Fruit fly (Drosophila melanogaster) whole organism, pupa: ENCODE measurements around the gene IPIP.

Experiments used
- CG10348 ChIP-seq: fragments of 200-800 bp; sonication (Bioruptor generic); IDR thresholded peaks from 2 replicates; pipeline ENCODE4 v1.3.6; 2022; ENCODE audit warnings: missing biosample characterization, missing genetic modification characterization
- CG12605 ChIP-seq: fragments of 200-800 bp; sonication (Bioruptor generic); IDR thresholded peaks from 2 replicates; pipeline ENCODE4 v1.3.6; 2022; ENCODE audit warnings: missing biosample characterization, missing genetic modification characterization
- CG13204 ChIP-seq: fragments of 200-800 bp; sonication (Bioruptor generic); optimal IDR thresholded peaks from 2 replicates; lab custom pipeline; 2018; ENCODE audit warnings: missing biosample characterization, mild to moderate bottlenecking, missing genetic modification characterization, moderate library complexity
- CG14655 ChIP-seq: fragments of 200-800 bp; sonication (Bioruptor generic); optimal IDR thresholded peaks from 3 replicates; lab custom pipeline; 2017; ENCODE audit warnings: mild to moderate bottlenecking, missing biosample characterization, missing genetic modification reagents, missing genetic modification characterization
- CG15710 ChIP-seq: fragments of 200-800 bp; sonication (Bioruptor generic); optimal IDR thresholded peaks from 2 replicates; lab custom pipeline; 2018; ENCODE audit warnings: missing biosample characterization, mild to moderate bottlenecking, missing genetic modification characterization, moderate library complexity
- CG17806 ChIP-seq: fragments of 200-800 bp; sonication (Bioruptor generic); optimal IDR thresholded peaks from 2 replicates; lab custom pipeline; 2018; ENCODE audit warnings: missing biosample characterization, mild to moderate bottlenecking, missing genetic modification characterization, moderate library complexity
- CG32121 ChIP-seq: fragments of 200-800 bp; sonication (Bioruptor generic); IDR thresholded peaks from 2 replicates; pipeline ENCODE4 v1.3.6; 2022; ENCODE audit warnings: missing biosample characterization, missing genetic modification characterization
- CG34367 ChIP-seq: fragments of 200-800 bp; sonication (Bioruptor generic); optimal IDR thresholded peaks from 2 replicates; lab custom pipeline; 2018; ENCODE audit warnings: missing biosample characterization, mild to moderate bottlenecking, missing genetic modification characterization
- CG4496 ChIP-seq: fragments of 200-800 bp; sonication (Bioruptor generic); IDR thresholded peaks from 3 replicates; pipeline ENCODE4 v1.3.6; 2022; ENCODE audit warnings: missing biosample characterization, missing genetic modification characterization
- CG8159 ChIP-seq: fragments of 200-800 bp; sonication (Bioruptor generic); optimal IDR thresholded peaks from 3 replicates; lab custom pipeline; 2018; ENCODE audit warnings: missing biosample characterization, mild to moderate bottlenecking, missing genetic modification characterization, moderate library complexity
- CG8301 ChIP-seq: fragments of 200-800 bp; sonication (Bioruptor generic); optimal IDR thresholded peaks from 2 replicates; lab custom pipeline; 2018; ENCODE audit warnings: missing biosample characterization, mild to moderate bottlenecking, missing genetic modification characterization
- CG9948 ChIP-seq: fragments of 200-800 bp; sonication (Bioruptor generic); optimal IDR thresholded peaks from 2 replicates; lab custom pipeline; 2018; ENCODE audit warnings: missing biosample characterization, mild to moderate bottlenecking, missing genetic modification characterization, moderate library complexity
- D1 ChIP-seq: fragments of 200-800 bp; sonication (Bioruptor generic); optimal IDR thresholded peaks from 2 replicates; lab custom pipeline; 2018; ENCODE audit warnings: missing biosample characterization, mild to moderate bottlenecking, missing genetic modification characterization, moderate library complexity
- EcR ChIP-seq: fragments of 200-800 bp; sonication (Bioruptor generic); optimal IDR thresholded peaks from 3 replicates; lab custom pipeline; 2019; ENCODE audit warnings: missing biosample characterization, missing genetic modification characterization, mild to moderate bottlenecking, moderate library complexity, missing genetic modification reagents
- Ets98B ChIP-seq: fragments of 200-800 bp; sonication (Bioruptor generic); IDR thresholded peaks from 2 replicates; pipeline ENCODE4 v1.3.6; 2022; ENCODE audit warnings: missing biosample characterization, missing genetic modification characterization
- Pif1A ChIP-seq: fragments of 200-800 bp; sonication (Bioruptor generic); optimal IDR thresholded peaks from 3 replicates; lab custom pipeline; 2016; ENCODE audit warnings: missing biosample characterization, missing genetic modification characterization
- Pif1B ChIP-seq: fragments of 200-800 bp; sonication (Bioruptor generic); optimal IDR thresholded peaks from 3 replicates; lab custom pipeline; 2016; ENCODE audit warnings: missing biosample characterization, missing genetic modification characterization
- Snoo ChIP-seq: fragments of 200-800 bp; sonication (Bioruptor generic); optimal IDR thresholded peaks from 3 replicates; lab custom pipeline; 2017; ENCODE audit warnings: missing biosample characterization, mild to moderate bottlenecking, missing genetic modification characterization, inconsistent platforms
- fd96Ca ChIP-seq: fragments of 200-800 bp; sonication (Bioruptor generic); IDR thresholded peaks from 3 replicates; pipeline ENCODE4 v1.3.6; 2022; ENCODE audit warnings: missing biosample characterization, missing genetic modification characterization
- gl ChIP-seq: fragments of 200-800 bp; sonication (Bioruptor generic); optimal IDR thresholded peaks from 2 replicates; lab custom pipeline; 2018; ENCODE audit warnings: missing biosample characterization, mild to moderate bottlenecking, missing genetic modification characterization
- rn ChIP-seq: fragments of 200-800 bp; sonication (Bioruptor generic); IDR thresholded peaks from 2 replicates; pipeline ENCODE4 v1.3.6; 2022; ENCODE audit warnings: missing biosample characterization, missing genetic modification characterization

Gene IPIP

DNA sequence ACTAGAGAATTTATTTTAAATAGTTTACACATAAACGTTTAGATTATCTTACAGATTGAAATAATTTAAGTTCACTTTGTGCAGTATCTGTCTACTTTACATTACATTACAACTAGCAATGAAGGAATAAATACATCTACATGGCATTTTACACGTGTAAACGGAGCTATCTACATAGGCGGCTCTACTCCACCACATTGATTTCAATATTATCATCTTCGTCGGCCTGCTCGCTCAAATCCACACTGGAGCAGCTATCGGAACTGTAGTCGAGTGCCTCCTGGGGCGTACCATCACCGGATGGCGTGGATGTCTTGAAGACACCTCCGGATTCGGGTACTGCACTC is 34.8 kb upstream of the IPIP start:
- TF ChIP-seq Snoo (tag; lab: Kevin White, UChicago) = no peak

dm6 chr2L:6019352-6020131 is 28.3 kb upstream of the IPIP start, which contains the start of gene H2.0:
TSS of gene H2.0 (minus strand) at chr2L:6019402.
- TF ChIP-seq CG17806 (tag; lab: Kevin White, UChicago) = no peak
- no peak for TF ChIP-seq CG10348 (GFP tag; lab: Robert Waterston, UW)
- TF ChIP-seq CG8159 (tag; lab: Kevin White, UChicago) = peak; percentile 73
- TF ChIP-seq CG13204 = peak; percentile 10
- TF ChIP-seq CG4496 = no peak; the same call in 2 of the 3 replicates
- TF ChIP-seq rn (GFP tag; lab: Robert Waterston, UW) = 0 out of 2 replicates have a peak, but pooled peaks have one; percentile 17
- TF ChIP-seq fd96Ca (GFP tag; lab: Robert Waterston, UW) = 0 out of 3 replicates have a peak, but pooled peaks have one; percentile 17
- no peak for TF ChIP-seq D1
- TF ChIP-seq Pif1A (GFP tag; lab: Kevin White, UChicago) = peak; percentile 55
- TF ChIP-seq gl (tag; lab: Kevin White, UChicago) = peak; percentile 42
- peak; percentile 75 for TF ChIP-seq CG15710 (tag; lab: Kevin White, UChicago)
- peak; percentile 79 for TF ChIP-seq CG14655 (GFP tag; lab: Kevin White, UChicago)
- peak; percentile 21; the same call in 1 of the 2 replicates for TF ChIP-seq Ets98B (GFP tag; lab: Robert Waterston, UW)
- TF ChIP-seq Snoo (tag; lab: Kevin White, UChicago) = no peak
- peak; percentile 79 for TF ChIP-seq CG8301 (tag; lab: Kevin White, UChicago)
- no peak for TF ChIP-seq CG12605
- no peak for TF ChIP-seq CG32121 (GFP tag; lab: Robert Waterston, UW)
- TF ChIP-seq CG34367 = no peak
- TF ChIP-seq EcR (GFP tag; lab: Kevin White, UChicago) = no peak
- peak; percentile 75 for TF ChIP-seq Pif1B
- peak; percentile 62 for TF ChIP-seq CG9948

DNA sequence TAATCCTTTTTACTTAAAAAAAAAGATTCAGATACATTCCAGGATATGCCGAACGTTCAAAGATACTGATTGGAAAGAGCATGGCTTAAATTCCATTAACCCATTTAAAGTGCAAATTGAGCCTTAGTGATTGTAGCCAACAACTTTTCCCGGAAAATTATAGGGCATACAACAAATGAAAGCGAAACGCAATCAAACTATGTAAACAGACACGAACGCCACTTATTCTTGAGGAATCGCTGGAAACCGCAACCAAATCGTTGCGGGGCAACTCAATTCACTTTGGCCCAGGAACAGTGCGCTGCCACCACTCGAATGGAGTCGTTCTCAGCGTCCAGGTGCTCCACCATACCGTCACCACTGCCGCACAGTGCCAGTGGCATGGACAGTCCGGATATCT is 27.3 kb upstream of the IPIP start, which contains the start of gene CG13996:
Gene CG13996, plus strand, starts transcription at position 301 of the 400 bp plus-strand sequence.
- TF ChIP-seq CG32121 (GFP tag; lab: Robert Waterston, UW) = no peak
- no peak for TF ChIP-seq CG15710 (tag; lab: Kevin White, UChicago)
- TF ChIP-seq Pif1B = no peak
- TF ChIP-seq EcR (GFP tag; lab: Kevin White, UChicago) = no peak
- no peak for TF ChIP-seq CG17806 (tag; lab: Kevin White, UChicago)
- TF ChIP-seq Pif1A (GFP tag; lab: Kevin White, UChicago) = no peak
- TF ChIP-seq Snoo (tag; lab: Kevin White, UChicago) = no peak
- no peak for TF ChIP-seq CG10348 (GFP tag; lab: Robert Waterston, UW)
- TF ChIP-seq CG4496 = no peak
- TF ChIP-seq rn (GFP tag; lab: Robert Waterston, UW) = no peak
- no peak for TF ChIP-seq gl (tag; lab: Kevin White, UChicago)
- no peak for TF ChIP-seq Ets98B (GFP tag; lab: Robert Waterston, UW)
- TF ChIP-seq CG12605 = no peak
- TF ChIP-seq CG9948 = no peak
- TF ChIP-seq D1 = no peak
- TF ChIP-seq, all 21 proteins: peak for 0

DNA sequence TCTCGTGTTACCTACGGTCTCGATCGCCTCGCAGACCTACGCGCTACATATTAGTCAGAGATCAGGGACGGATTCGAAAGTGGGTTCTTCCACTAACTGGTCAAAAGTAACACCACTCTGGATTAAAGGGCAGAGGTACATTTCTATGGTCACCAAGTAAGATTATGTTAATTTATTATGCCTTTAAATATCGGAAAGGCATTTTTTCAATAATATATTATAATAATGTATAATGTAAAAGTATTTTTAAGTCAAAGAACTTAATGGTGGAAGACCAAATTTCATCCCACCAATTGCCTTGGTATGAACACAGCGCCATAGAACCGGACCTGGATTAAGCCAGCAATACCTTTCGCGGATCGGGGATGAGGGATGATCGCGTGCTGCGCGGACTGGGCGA is 25.0 kb upstream of the IPIP start:
- TF ChIP-seq CG12605 = no peak
- TF ChIP-seq Pif1B = peak; percentile 74
- TF ChIP-seq rn (GFP tag; lab: Robert Waterston, UW) = no peak
- peak; percentile 53 for TF ChIP-seq CG8301 (tag; lab: Kevin White, UChicago)
- peak; percentile 66 for TF ChIP-seq CG9948
- peak; percentile 77 for TF ChIP-seq CG14655 (GFP tag; lab: Kevin White, UChicago)
- TF ChIP-seq EcR (GFP tag; lab: Kevin White, UChicago) = no peak
- no peak for TF ChIP-seq CG32121 (GFP tag; lab: Robert Waterston, UW)
- TF ChIP-seq CG13204 = peak; percentile 3
- peak; percentile 16 for TF ChIP-seq D1
- 0 out of 3 replicates have a peak, but pooled peaks have one; percentile 20 for TF ChIP-seq CG4496
- TF ChIP-seq CG10348 (GFP tag; lab: Robert Waterston, UW) = no peak
- TF ChIP-seq Snoo (tag; lab: Kevin White, UChicago) = peak; percentile 59
- no peak for TF ChIP-seq Ets98B (GFP tag; lab: Robert Waterston, UW)
- peak; percentile 57 for TF ChIP-seq CG15710 (tag; lab: Kevin White, UChicago)
- peak; percentile 32 for TF ChIP-seq gl (tag; lab: Kevin White, UChicago)
- peak; percentile 51; the same call in 2 of the 3 replicates for TF ChIP-seq fd96Ca (GFP tag; lab: Robert Waterston, UW)
- TF ChIP-seq Pif1A (GFP tag; lab: Kevin White, UChicago) = peak; percentile 65
- peak; percentile 40 for TF ChIP-seq CG34367
- peak; percentile 83 for TF ChIP-seq CG8159 (tag; lab: Kevin White, UChicago)
- TF ChIP-seq CG17806 (tag; lab: Kevin White, UChicago) = peak; percentile 76

DNA sequence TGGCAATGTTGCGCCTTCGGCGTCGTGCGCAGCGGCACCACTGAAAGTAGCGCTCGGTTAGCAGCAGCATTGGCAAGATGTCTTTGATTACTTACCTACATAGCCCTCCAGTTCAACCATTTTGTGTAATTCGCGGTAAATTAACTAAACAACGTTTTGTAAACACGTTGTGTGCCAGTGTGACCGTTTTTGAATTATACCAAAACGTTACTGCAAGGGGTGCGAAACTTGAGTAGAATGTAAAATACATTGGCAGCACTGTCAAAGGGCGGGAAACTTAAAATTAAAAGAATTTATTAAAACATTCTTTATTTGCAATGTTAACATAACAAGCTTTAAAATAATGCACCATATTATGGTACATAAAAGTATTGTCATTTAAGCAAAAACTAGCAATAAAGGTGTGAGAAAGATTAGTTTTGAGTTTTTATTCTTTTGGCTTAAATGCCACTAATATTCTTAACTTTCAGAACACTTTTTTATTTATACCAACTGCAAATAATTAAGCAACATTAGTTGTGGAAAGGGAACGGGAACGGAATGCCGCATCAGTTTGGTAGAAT is 23.4 kb upstream of the IPIP start, which contains the start of gene CG9107:
Gene CG9107, minus strand, starts transcription at position 195 of the 563 bp plus-strand sequence.
- TF ChIP-seq gl (tag; lab: Kevin White, UChicago) = no peak
- TF ChIP-seq, all 21 proteins: peak for 0

dm6 chr2L:6028712-6029111 is 19.1 kb upstream of the IPIP start:
- TF ChIP-seq CG34367 = peak; percentile 2
- TF ChIP-seq CG12605 = peak; percentile 33; the same call in 1 of the 2 replicates
- peak; percentile 6 for TF ChIP-seq Pif1A (GFP tag; lab: Kevin White, UChicago)
- TF ChIP-seq gl (tag; lab: Kevin White, UChicago) = no peak
